Worm (Caenorhabditis elegans) whole organism, early embryonic: ENCODE results near the gene F32G8.2.

Experiments used
- F13C5.2 ChIP-seq: sonication (generic microtip); optimal IDR thresholded peaks from 2 replicates; lab custom pipeline; 2017; ENCODE audit warnings: mild to moderate bottlenecking, missing genetic modification characterization, inconsistent platforms, missing compliant biosample characterization
- ama-1 ChIP-seq: fragments of 150-350 bp; optimal IDR thresholded peaks from 2 replicates; lab custom pipeline; 2014
- flt-1 ChIP-seq: fragments of 200-800 bp; sonication (Bioruptor generic); IDR thresholded peaks from 2 replicates; pipeline ENCODE4 v1.3.6; 2022; ENCODE audit warnings: missing genetic modification characterization, missing compliant biosample characterization
- hmbx-1 ChIP-seq: sonication (generic microtip); optimal IDR thresholded peaks from 2 replicates; lab custom pipeline; 2016; ENCODE audit warnings: mild to moderate bottlenecking, missing genetic modification characterization, missing compliant biosample characterization
- tbx-11 ChIP-seq: fragments of 200-800 bp; sonication (Bioruptor generic); IDR thresholded peaks from 2 replicates; pipeline ENCODE4 v1.3.6; 2022; ENCODE audit warnings: missing genetic modification characterization, missing compliant biosample characterization
- tbx-37 ChIP-seq: fragments of 200-800 bp; sonication (Bioruptor generic); conservative IDR thresholded peaks from 2 replicates; pipeline ENCODE4 v1.3.6; 2022; ENCODE audit warnings: missing genetic modification reagents, missing genetic modification characterization, missing compliant biosample characterization
- tra-4 ChIP-seq: sonication (generic microtip); optimal IDR thresholded peaks from 2 replicates; lab custom pipeline; 2017; ENCODE audit warnings: missing genetic modification characterization, missing compliant biosample characterization

DNA sequence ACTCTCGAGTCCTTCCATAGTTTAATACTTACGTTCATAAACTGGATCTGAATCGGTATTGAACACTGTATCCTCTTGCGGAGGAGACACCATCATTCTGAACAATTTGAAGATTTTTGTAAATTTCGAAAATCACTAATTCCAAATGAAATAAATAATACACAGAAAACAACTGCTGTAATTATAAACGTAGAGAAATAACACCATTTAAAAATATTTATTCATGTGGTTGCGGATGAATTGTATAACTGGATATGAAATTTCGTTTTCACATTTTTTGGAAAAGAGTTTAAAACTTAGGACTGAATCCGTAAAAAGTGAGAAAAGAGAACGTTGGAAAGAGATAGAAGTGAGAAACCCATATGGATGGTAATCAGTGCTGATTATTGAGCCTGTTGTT is 28.4 kb downstream of the F32G8.2 start, which contains the start of gene mics-1:
- TF ChIP-seq F13C5.2 (tag; lab: Kevin White, UChicago) (no peak), ama-1 (lab: Kevin White, UChicago) (no peak), tra-4 (no peak), hmbx-1 (tag; lab: Kevin White, UChicago) (no peak), flt-1 (GFP tag; lab: Robert Waterston, UW) (no peak), tbx-37 (no peak), tbx-11 (no peak)
